Worm (Caenorhabditis elegans) whole organism, L4/young adult: ENCODE data around the gene bud-13.

Source experiments
- W03F9.2 ChIP-seq: fragments of 150-350 bp; optimal IDR thresholded peaks from 2 replicates; lab custom pipeline; 2014; ENCODE audit warnings: missing biosample characterization, missing genetic modification characterization
- dao-5 ChIP-seq: sonication (generic microtip); optimal IDR thresholded peaks from 2 replicates; lab custom pipeline; 2016; ENCODE audit warnings: missing genotype, missing genetic modification characterization, moderate library complexity, missing compliant biosample characterization
- him-1 ChIP-seq: sonication (generic microtip); optimal IDR thresholded peaks from 2 replicates; lab custom pipeline; 2016; ENCODE audit warnings: missing genotype, missing genetic modification reagents, missing genetic modification characterization, missing compliant biosample characterization

ce11 chrIII:9010047-9010446 is 42.5 kb upstream of the bud-13 start, which contains the start of gene F59B2.8:
- no peak for TF ChIP-seq W03F9.2 (tag; lab: Kevin White, UChicago)
- TF ChIP-seq him-1 (tag; lab: Kevin White, UChicago): no peak
- TF ChIP-seq dao-5: no peak
